Worm (Caenorhabditis elegans) whole organism, L3 larva: ENCODE data around the gene K07E1.1.

ENCODE experiments used
- ama-1 ChIP-seq: fragments of 150-350 bp; optimal IDR thresholded peaks from 2 replicates; lab custom pipeline; 2018
- ceh-82 ChIP-seq: fragments of 150-350 bp; optimal IDR thresholded peaks from 2 replicates; lab custom pipeline; 2014; ENCODE audit warnings: missing biosample characterization, missing genetic modification characterization
- egl-5 ChIP-seq: fragments of 150-350 bp; optimal IDR thresholded peaks from 2 replicates; lab custom pipeline; 2017; ENCODE audit warnings: missing biosample characterization, missing genetic modification reagents, missing genetic modification characterization, inconsistent platforms
- nhr-12 ChIP-seq: fragments of 150-350 bp; optimal IDR thresholded peaks from 2 replicates; lab custom pipeline; 2014; ENCODE audit warnings: missing biosample characterization, missing genetic modification characterization
- pqm-1 ChIP-seq: fragments of 150-350 bp; optimal IDR thresholded peaks from 2 replicates; lab custom pipeline; 2017; ENCODE audit warnings: missing biosample characterization, missing genetic modification characterization, inconsistent platforms
- sea-2 ChIP-seq: fragments of 150-350 bp; sonication (generic microtip); optimal IDR thresholded peaks from 4 replicates; lab custom pipeline; 2014; ENCODE audit warnings: missing biosample characterization, missing genetic modification reagents, missing genetic modification characterization
- tbx-2 ChIP-seq: sonication (generic microtip); optimal IDR thresholded peaks from 2 replicates; lab custom pipeline; 2016; ENCODE audit warnings: mild to moderate bottlenecking, missing genetic modification characterization, missing compliant biosample characterization
- ztf-4 ChIP-seq: fragments of 150-350 bp; optimal IDR thresholded peaks from 2 replicates; lab custom pipeline; 2014; ENCODE audit warnings: missing biosample characterization, missing genetic modification characterization

ce11 chrII:4574658-4575057 is 23.8 kb downstream of the K07E1.1 start:
- TF ChIP-seq egl-5 = no peak
- TF ChIP-seq ceh-82 (tag; lab: Kevin White, UChicago) = no peak
- TF ChIP-seq pqm-1 (tag; lab: Kevin White, UChicago) = no peak
- TF ChIP-seq ama-1 (lab: Kevin White, UChicago) = no peak
- no peak for TF ChIP-seq sea-2 (GFP tag; lab: Kevin White, UChicago)
- no peak for TF ChIP-seq tbx-2 (tag; lab: Kevin White, UChicago)
- no peak for TF ChIP-seq ztf-4 (tag; lab: Kevin White, UChicago)
- TF ChIP-seq nhr-12 (tag; lab: Kevin White, UChicago) = no peak
